Worm (Caenorhabditis elegans): ENCODE results near the gene her-1.

The her-1 gene

ce11 chrV:9729462-9730162 is 32.8 kb downstream of the her-1 start, which contains the start of the genes aagr-3 and drap-1 (continued):
- no peak for TF ChIP-seq lin-15B (tag; optimal IDR thresholded peaks at IDR 0.05)
- TF ChIP-seq F10B5.3 (tag; optimal IDR thresholded peaks at IDR 0.05) = no peak
- no peak for TF ChIP-seq nhr-10 (tag; optimal IDR thresholded peaks at IDR 0.05)
- no peak for TF ChIP-seq saeg-2 (GFP tag; IDR thresholded peaks at IDR 0.05)

DNA sequence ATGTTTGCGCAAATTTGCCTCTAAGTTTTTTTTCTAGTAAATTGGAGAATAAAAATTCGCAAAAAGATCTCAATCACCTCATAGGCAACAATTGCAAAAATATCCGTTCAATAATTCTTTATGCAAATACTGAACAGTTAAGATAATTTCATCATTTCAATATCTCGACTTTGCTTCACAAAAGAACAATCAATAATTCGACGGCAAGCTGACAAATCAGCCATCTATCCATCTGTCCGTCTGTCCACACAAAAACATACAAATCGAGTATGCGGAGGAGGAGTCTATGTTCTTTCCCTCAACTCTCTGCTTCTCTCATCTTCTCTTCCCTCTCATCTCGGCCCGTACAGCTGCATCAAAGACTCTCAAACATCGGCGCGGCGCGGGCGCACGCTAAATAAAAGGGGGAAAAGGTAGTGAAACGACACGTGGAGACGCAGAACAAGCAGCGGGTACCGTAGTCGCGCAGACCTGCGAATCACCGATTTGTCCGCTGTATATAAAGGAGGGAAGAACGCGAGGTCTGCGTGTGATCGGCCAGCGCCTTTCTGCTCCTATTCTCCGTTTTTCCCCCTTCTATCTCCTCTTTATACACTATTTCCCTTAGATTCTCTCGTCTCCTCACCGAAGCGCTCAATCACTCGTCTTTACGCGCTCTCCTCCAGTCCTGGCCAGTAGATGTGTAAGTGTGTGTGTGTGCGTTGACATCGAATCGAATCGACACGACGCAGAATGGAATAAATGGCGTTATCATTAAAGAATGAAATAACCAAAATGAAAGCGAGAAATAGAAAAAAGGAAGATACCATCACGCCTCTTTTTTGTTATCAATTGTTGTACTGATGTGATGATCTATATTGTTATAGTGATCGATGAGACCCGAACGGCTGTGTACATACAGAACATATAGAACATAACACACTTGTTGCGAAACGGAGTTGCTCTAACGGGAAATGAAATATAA is 34.2 kb downstream of the her-1 start:
- peak; percentile 47; the same call in 1 of the 2 replicates for TF ChIP-seq php-3 (GFP tag; IDR thresholded peaks at IDR 0.05)
- TF ChIP-seq ceh-28 (tag; optimal IDR thresholded peaks at IDR 0.05) = peak; percentile 54
- peak; percentile 99 for TF ChIP-seq mxl-3 (GFP tag; optimal IDR thresholded peaks at IDR 0.05)
- peak; percentile 100 for TF ChIP-seq aha-1 (tag)
- TF ChIP-seq hif-1 (tag; optimal IDR thresholded peaks at IDR 0.05) = peak; percentile 61 to 93
- no peak for TF ChIP-seq daf-12 (tag; optimal IDR thresholded peaks at IDR 0.05)
- TF ChIP-seq dve-1 (tag; optimal IDR thresholded peaks at IDR 0.05; ENCODE audit: insufficient read depth) = peak; percentile 96
- no peak; the same call in 1 of the 2 replicates for TF ChIP-seq vab-7 (GFP tag; IDR thresholded peaks at IDR 0.05)
- TF ChIP-seq hmg-1.1 (GFP tag; IDR thresholded peaks at IDR 0.05) = peak; percentile 93
- no peak for TF ChIP-seq snpc-1.2 (GFP tag; IDR thresholded peaks at IDR 0.05)
- TF ChIP-seq zfp-2 (tag; optimal IDR thresholded peaks at IDR 0.05) = peak; percentile 77
- TF ChIP-seq aly-2 (tag; optimal IDR thresholded peaks at IDR 0.05) = no peak
- TF ChIP-seq unc-39 (tag; optimal IDR thresholded peaks at IDR 0.05) = no peak
- no peak for TF ChIP-seq lir-3 (tag; optimal IDR thresholded peaks at IDR 0.05)
- peak; percentile 94 for TF ChIP-seq set-16 (GFP tag; IDR thresholded peaks at IDR 0.05)
- peak; percentile 97 for TF ChIP-seq hlh-30 (tag; optimal IDR thresholded peaks at IDR 0.05; ENCODE audit: insufficient read depth)
- TF ChIP-seq ceh-44 (GFP tag; IDR thresholded peaks at IDR 0.05) = peak; percentile 84; the same call in 1 of the 2 replicates
- peak; percentile 95 for TF ChIP-seq nhr-28 (tag; optimal IDR thresholded peaks at IDR 0.05)
- TF ChIP-seq R02D3.7 (tag; optimal IDR thresholded peaks at IDR 0.05) = peak; percentile 19
- TF ChIP-seq ama-1 (optimal IDR thresholded peaks at IDR 0.05) = peak; percentile 100
- no peak for TF ChIP-seq daf-8 (GFP tag; IDR thresholded peaks at IDR 0.05)
- no peak for TF ChIP-seq attf-4 (tag; optimal IDR thresholded peaks at IDR 0.05)
- TF ChIP-seq lin-1 (GFP tag; IDR thresholded peaks at IDR 0.05) = peak; percentile 22; the same call in 1 of the 2 replicates
- no peak for TF ChIP-seq arid-1 (GFP tag; conservative IDR thresholded peaks at IDR 0.05)
- peak; percentile 93 for TF ChIP-seq dmd-6 (GFP tag; IDR thresholded peaks at IDR 0.05)
- TF ChIP-seq mes-2 (tag; optimal IDR thresholded peaks at IDR 0.05; ENCODE audit: poor library complexity, severe bottlenecking) = peak; percentile 63
- TF ChIP-seq snpc-4 (tag; optimal IDR thresholded peaks at IDR 0.05) = no peak
- peak; percentile 29 for TF ChIP-seq nhr-237 (tag; optimal IDR thresholded peaks at IDR 0.05)
- TF ChIP-seq madf-9 (GFP tag; conservative IDR thresholded peaks at IDR 0.05) = peak; percentile 70
- TF ChIP-seq saeg-2 (GFP tag; IDR thresholded peaks at IDR 0.05) = peak; percentile 75; the same call in 1 of the 2 replicates
- TF ChIP-seq nhr-6 (tag; optimal IDR thresholded peaks at IDR 0.05) = peak; percentile 78
- TF ChIP-seq ceh-62 (tag; optimal IDR thresholded peaks at IDR 0.05) = no peak
- TF ChIP-seq ces-1 (GFP tag; optimal IDR thresholded peaks at IDR 0.05) = peak; percentile 41
- TF ChIP-seq nhr-10 (tag; optimal IDR thresholded peaks at IDR 0.05) = peak; percentile 95
- peak; percentile 87 for TF ChIP-seq ceh-20 (GFP tag; IDR thresholded peaks at IDR 0.05)
- no peak; the same call in 1 of the 2 replicates for TF ChIP-seq lin-29 (GFP tag; IDR thresholded peaks at IDR 0.05)
- TF ChIP-seq zip-2 (tag; optimal IDR thresholded peaks at IDR 0.05) = no peak
- no peak for TF ChIP-seq F49E8.2 (tag; optimal IDR thresholded peaks at IDR 0.05; ENCODE audit: borderline replicate concordance)
- TF ChIP-seq ZK546.5 (tag; optimal IDR thresholded peaks at IDR 0.05) = peak in 1 of 2 experiments; percentile 88
- TF ChIP-seq Y5F2A.4 (GFP tag; optimal IDR thresholded peaks at IDR 0.05) = peak; percentile 4
- no peak for TF ChIP-seq ztf-11 (tag; optimal IDR thresholded peaks at IDR 0.05)
- peak; percentile 65 for TF ChIP-seq F10B5.3 (tag; optimal IDR thresholded peaks at IDR 0.05)
- TF ChIP-seq zag-1 (tag; optimal IDR thresholded peaks at IDR 0.05) = peak; percentile 35
- peak; percentile 64 for TF ChIP-seq dpl-1 (GFP tag; optimal IDR thresholded peaks at IDR 0.05)
